Worm (Caenorhabditis elegans) whole organism, L4 larva: Measurements from ENCODE around the gene C08F8.3.
"Not testable (repeated sequence)": the region's sequence is repeated elsewhere in the genome, so short reads cannot be mapped to it uniquely, and the experiment has no call there.

Experiments
- F37D6.2 ChIP-seq: sonication (generic microtip); optimal IDR thresholded peaks from 2 replicates; lab custom pipeline; 2016; ENCODE audit warnings: mild to moderate bottlenecking, missing genetic modification characterization, missing compliant biosample characterization
- F49E8.2 ChIP-seq: sonication (generic microtip); optimal IDR thresholded peaks from 2 replicates; lab custom pipeline; 2016; ENCODE audit warnings: missing compliant biosample characterization, mild to moderate bottlenecking, missing genetic modification characterization, borderline replicate concordance
- T20F7.1 ChIP-seq: fragments of 200-800 bp; sonication (Bioruptor generic); optimal IDR thresholded peaks from 2 replicates; lab custom pipeline; 2018; ENCODE audit warnings: mild to moderate bottlenecking, missing genetic modification characterization, missing compliant biosample characterization
- T26A8.4 ChIP-seq: fragments of 200-800 bp; sonication (Bioruptor generic); IDR thresholded peaks from 2 replicates; pipeline ENCODE4 v1.3.6; 2022; ENCODE audit warnings: missing genetic modification characterization, missing compliant biosample characterization
- Y48G9A.11 ChIP-seq: fragments of 200-800 bp; sonication (Bioruptor generic); IDR thresholded peaks from 2 replicates; pipeline ENCODE4 v1.3.6; 2022; ENCODE audit warnings: missing genetic modification reagents, missing genetic modification characterization, missing compliant biosample characterization
- Y5F2A.4 ChIP-seq: fragments of 200-800 bp; sonication (Bioruptor generic); optimal IDR thresholded peaks from 2 replicates; lab custom pipeline; 2018; ENCODE audit warnings: mild to moderate bottlenecking, missing genetic modification characterization, missing compliant biosample characterization
- ZK337.2 ChIP-seq: fragments of 200-800 bp; sonication (Bioruptor generic); IDR thresholded peaks from 2 replicates; pipeline ENCODE4 v1.3.6; 2022; ENCODE audit warnings: missing genetic modification reagents, missing genetic modification characterization, missing compliant biosample characterization
- ama-1 ChIP-seq: fragments of 150-350 bp; optimal IDR thresholded peaks from 2 replicates; lab custom pipeline; 2014; ENCODE audit warnings: inconsistent platforms, mixed read lengths
- arid-1 ChIP-seq: fragments of 200-800 bp; sonication (Bioruptor generic); conservative IDR thresholded peaks from 2 replicates; pipeline ENCODE4 v1.3.6; 2022; ENCODE audit warnings: missing genetic modification reagents, missing genetic modification characterization, missing compliant biosample characterization
- ces-1 ChIP-seq: fragments of 150-350 bp; sonication (generic microtip); optimal IDR thresholded peaks from 4 replicates; lab custom pipeline; 2014; ENCODE audit warnings: missing biosample characterization, missing genetic modification reagents, missing genetic modification characterization
- ctbp-1 ChIP-seq: fragments of 200-800 bp; sonication (Bioruptor generic); IDR thresholded peaks from 2 replicates; pipeline ENCODE4 v1.3.6; 2022; ENCODE audit warnings: missing genetic modification reagents, missing genetic modification characterization, missing compliant biosample characterization
- daf-16 ChIP-seq, 3 experiments: sonication (generic microtip); optimal IDR thresholded peaks; 2 replicates each; lab custom pipeline; 2016 to 2017; ENCODE audit warnings: missing genetic modification characterization in 3 of 3, missing genetic modification reagents in 3 of 3, mild to moderate bottlenecking in 2 of 3, missing compliant biosample characterization in 2 of 3, missing biosample characterization in 1 of 3, moderate library complexity in 1 of 3
- dmd-9 ChIP-seq: fragments of 200-800 bp; sonication (Bioruptor generic); IDR thresholded peaks from 2 replicates; pipeline ENCODE4 v1.3.6; 2022; ENCODE audit warnings: missing genetic modification reagents, missing genetic modification characterization, missing compliant biosample characterization
- duxl-1 ChIP-seq: sonication (generic microtip); optimal IDR thresholded peaks from 2 replicates; lab custom pipeline; 2016; ENCODE audit warnings: mild to moderate bottlenecking, missing genetic modification characterization, moderate library complexity, missing compliant biosample characterization; ENCODE audit not compliant: poor library complexity
- dve-1 ChIP-seq: sonication (generic microtip); optimal IDR thresholded peaks from 2 replicates; lab custom pipeline; 2017; ENCODE audit warnings: antibody characterized with exemption, mild to moderate bottlenecking, missing genetic modification characterization, missing compliant biosample characterization; ENCODE audit not compliant: insufficient read depth
- hif-1 ChIP-seq, 2 experiments: sonication (generic microtip); optimal IDR thresholded peaks; 2 replicates each; lab custom pipeline; 2016 to 2017; ENCODE audit warnings: missing compliant biosample characterization in 2 of 2, missing genetic modification characterization in 2 of 2, missing genetic modification reagents in 2 of 2, missing genotype in 2 of 2, mild to moderate bottlenecking in 1 of 2
- hlh-11 ChIP-seq: fragments of 200-800 bp; sonication (Bioruptor generic); optimal IDR thresholded peaks from 2 replicates; lab custom pipeline; 2018; ENCODE audit warnings: mild to moderate bottlenecking, missing genetic modification characterization, missing compliant biosample characterization
- hmg-1.1 ChIP-seq: fragments of 200-800 bp; sonication (Bioruptor generic); IDR thresholded peaks from 2 replicates; pipeline ENCODE4 v1.3.6; 2022; ENCODE audit warnings: missing genetic modification reagents, missing genetic modification characterization, missing compliant biosample characterization
- lim-7 ChIP-seq: fragments of 200-800 bp; sonication (Bioruptor generic); IDR thresholded peaks from 2 replicates; pipeline ENCODE4 v1.3.6; 2022; ENCODE audit warnings: missing genetic modification characterization, missing compliant biosample characterization
- lin-1 ChIP-seq: fragments of 200-800 bp; sonication (Bioruptor generic); IDR thresholded peaks from 2 replicates; pipeline ENCODE4 v1.3.6; 2022; ENCODE audit warnings: missing genetic modification reagents, missing genetic modification characterization, missing compliant biosample characterization
- lin-13 ChIP-seq: fragments of 150-350 bp; optimal IDR thresholded peaks from 2 replicates; lab custom pipeline; 2014; ENCODE audit warnings: missing biosample characterization, missing genetic modification reagents, missing genetic modification characterization
- lin-29 ChIP-seq: fragments of 200-800 bp; sonication (Bioruptor generic); IDR thresholded peaks from 2 replicates; pipeline ENCODE4 v1.3.6; 2022; ENCODE audit warnings: missing genetic modification reagents, missing genetic modification characterization, missing compliant biosample characterization
- lin-38 ChIP-seq: fragments of 200-800 bp; sonication (Bioruptor generic); IDR thresholded peaks from 2 replicates; pipeline ENCODE4 v1.3.6; 2022; ENCODE audit warnings: missing genetic modification reagents, missing genetic modification characterization, missing compliant biosample characterization
- lir-3 ChIP-seq: sonication (generic microtip); optimal IDR thresholded peaks from 2 replicates; lab custom pipeline; 2016; ENCODE audit warnings: mild to moderate bottlenecking, missing genetic modification characterization, missing compliant biosample characterization
- madf-5 ChIP-seq, 2 experiments: fragments of 200-800 bp; sonication (Bioruptor generic); IDR thresholded peaks; 2 replicates each; pipeline ENCODE4 v1.3.6; 2022; ENCODE audit warnings: missing compliant biosample characterization in 2 of 2, missing genetic modification characterization in 2 of 2
- madf-9 ChIP-seq: fragments of 200-800 bp; sonication (Bioruptor generic); conservative IDR thresholded peaks from 2 replicates; pipeline ENCODE4 v1.3.6; 2022; ENCODE audit warnings: missing genetic modification reagents, missing genetic modification characterization, missing compliant biosample characterization
- mdl-1 ChIP-seq, 2 experiments: fragments of 150-350 bp in 1 of 2; sonication (generic microtip) in 1 of 2; optimal IDR thresholded peaks; 2 replicates each; lab custom pipeline; 2014 to 2017; ENCODE audit warnings: missing biosample characterization in 2 of 2, missing genetic modification characterization in 2 of 2
- mep-1 ChIP-seq: fragments of 150-350 bp; sonication (generic microtip); optimal IDR thresholded peaks from 3 replicates; lab custom pipeline; 2014; ENCODE audit warnings: missing biosample characterization, missing genetic modification characterization
- mes-2 ChIP-seq: sonication (generic microtip); optimal IDR thresholded peaks from 2 replicates; lab custom pipeline; 2016; ENCODE audit warnings: missing genotype, mild to moderate bottlenecking, missing genetic modification characterization, missing compliant biosample characterization; ENCODE audit not compliant: poor library complexity, severe bottlenecking
- mxl-2 ChIP-seq: fragments of 200-800 bp; sonication (Bioruptor generic); conservative IDR thresholded peaks from 2 replicates; pipeline ENCODE4 v1.3.6; 2022; ENCODE audit warnings: missing genetic modification reagents, missing genetic modification characterization, missing compliant biosample characterization
- nhr-41 ChIP-seq: fragments of 200-800 bp; sonication (Bioruptor generic); IDR thresholded peaks from 2 replicates; pipeline ENCODE4 v1.3.6; 2022; ENCODE audit warnings: missing genetic modification reagents, missing genetic modification characterization, missing compliant biosample characterization
- nhr-42 ChIP-seq: fragments of 200-800 bp; sonication (Bioruptor generic); IDR thresholded peaks from 2 replicates; pipeline ENCODE4 v1.3.6; 2022; ENCODE audit warnings: missing genetic modification characterization, missing compliant biosample characterization
- nhr-48 ChIP-seq: sonication (generic microtip); optimal IDR thresholded peaks from 2 replicates; lab custom pipeline; 2016; ENCODE audit warnings: mild to moderate bottlenecking, missing genetic modification characterization, missing compliant biosample characterization
- nhr-6 ChIP-seq: fragments of 150-350 bp; optimal IDR thresholded peaks from 2 replicates; lab custom pipeline; 2014; ENCODE audit warnings: missing biosample characterization, missing genetic modification characterization
- nhr-76 ChIP-seq: fragments of 150-350 bp; optimal IDR thresholded peaks from 2 replicates; lab custom pipeline; 2014; ENCODE audit warnings: missing biosample characterization, missing genetic modification characterization
- nhr-77 ChIP-seq: fragments of 150-350 bp; optimal IDR thresholded peaks from 2 replicates; lab custom pipeline; 2014; ENCODE audit warnings: missing biosample characterization, missing genetic modification characterization
- pha-4 ChIP-seq, 2 experiments: fragments of 150-350 bp in 1 of 2; fragments of 200-800 bp in 1 of 2; sonication (Bioruptor generic) in 1 of 2; IDR thresholded peaks in 1 of 2; optimal IDR thresholded peaks in 1 of 2; 2 replicates each; pipeline versions ENCODE4 v1.3.6 to Lab custom; 2014 to 2022; ENCODE audit warnings: missing genetic modification characterization in 2 of 2, missing genetic modification reagents in 2 of 2, missing biosample characterization in 1 of 2, missing compliant biosample characterization in 1 of 2
- php-3 ChIP-seq: fragments of 200-800 bp; sonication (Bioruptor generic); IDR thresholded peaks from 2 replicates; pipeline ENCODE4 v1.3.6; 2022; ENCODE audit warnings: missing genetic modification reagents, missing genetic modification characterization, missing compliant biosample characterization
- saeg-2 ChIP-seq: fragments of 200-800 bp; sonication (Bioruptor generic); IDR thresholded peaks from 2 replicates; pipeline ENCODE4 v1.3.6; 2022; ENCODE audit warnings: missing genetic modification reagents, missing genetic modification characterization, missing compliant biosample characterization
- set-16 ChIP-seq: fragments of 200-800 bp; sonication (Bioruptor generic); IDR thresholded peaks from 2 replicates; pipeline ENCODE4 v1.3.6; 2022; ENCODE audit warnings: missing genetic modification reagents, missing genetic modification characterization, missing compliant biosample characterization
- spr-1 ChIP-seq: sonication (generic microtip); optimal IDR thresholded peaks from 2 replicates; lab custom pipeline; 2016; ENCODE audit warnings: mild to moderate bottlenecking, missing genetic modification characterization, missing compliant biosample characterization
- tra-1 ChIP-seq: fragments of 200-800 bp; sonication (Bioruptor generic); IDR thresholded peaks from 2 replicates; pipeline ENCODE4 v1.3.6; 2022; ENCODE audit warnings: missing genetic modification reagents, missing genetic modification characterization, missing compliant biosample characterization
- unc-130 ChIP-seq: sonication (generic microtip); optimal IDR thresholded peaks from 2 replicates; lab custom pipeline; 2016; ENCODE audit warnings: missing genetic modification reagents, missing genetic modification characterization, missing compliant biosample characterization
- unc-62 ChIP-seq, 3 experiments: fragments of 150-350 bp in 1 of 3; sonication (generic microtip); optimal IDR thresholded peaks in 2 of 3; peaks in 1 of 3; 1 replicate in 1 of 3; 2 replicates in 2 of 3; lab custom pipeline; 2014 to 2017; ENCODE audit warnings: missing biosample characterization in 3 of 3, missing genetic modification characterization in 3 of 3, missing genetic modification reagents in 3 of 3, missing genotype in 1 of 3
- zfp-2 ChIP-seq: sonication (generic microtip); optimal IDR thresholded peaks from 2 replicates; lab custom pipeline; 2016; ENCODE audit warnings: mild to moderate bottlenecking, missing genetic modification characterization, missing compliant biosample characterization
- ztf-7 ChIP-seq: fragments of 150-350 bp; optimal IDR thresholded peaks from 2 replicates; lab custom pipeline; 2014; ENCODE audit warnings: missing biosample characterization, missing genetic modification characterization

Gene C08F8.3

DNA sequence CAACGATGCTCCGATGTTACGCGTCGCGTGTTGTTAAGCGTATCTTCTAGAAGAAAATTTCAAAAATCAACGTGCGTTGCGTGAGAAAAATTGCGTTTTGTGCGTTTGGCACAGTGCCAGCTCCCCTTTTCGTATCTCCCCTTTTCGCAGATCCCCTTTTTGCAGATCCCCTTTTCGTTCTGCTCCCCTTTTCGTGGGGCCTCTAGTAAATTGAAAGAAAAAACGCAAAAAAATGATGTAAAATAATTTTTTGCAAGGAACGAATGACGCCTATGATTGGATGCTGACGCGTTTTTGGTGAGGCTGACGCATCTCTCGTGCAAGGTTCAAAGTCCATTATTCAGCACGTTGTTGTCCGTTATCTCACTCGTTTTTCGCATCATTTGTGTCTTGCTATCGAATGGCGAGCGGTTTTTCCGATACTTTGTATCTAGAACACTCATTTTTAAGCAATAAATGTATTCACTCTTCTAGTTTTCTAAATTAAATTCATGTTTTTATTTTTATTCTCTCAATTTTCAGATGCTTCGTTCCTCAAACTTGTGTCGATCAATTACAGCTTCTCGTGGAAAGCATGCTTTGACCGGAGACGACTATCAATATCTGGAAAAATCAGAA is 24.4 kb downstream of the C08F8.3 start, which contains the start of gene cpt-2 (continued):
- peak; percentile 74 for TF ChIP-seq F37D6.2 (tag; lab: Kevin White, UChicago)
- peak; percentile 91 for TF ChIP-seq lin-38 (GFP tag; lab: Robert Waterston, UW)
- peak; percentile 92 for TF ChIP-seq dve-1 (tag; lab: Kevin White, UChicago)
- peak; percentile 88 for TF ChIP-seq ZK337.2 (GFP tag; lab: Robert Waterston, UW)
- peak; percentile 86 for TF ChIP-seq mep-1
- peak; percentile 83 for TF ChIP-seq hmg-1.1
- peak; percentile 93 for TF ChIP-seq T26A8.4 (GFP tag; lab: Robert Waterston, UW)
- peak; percentile 59; the same call in 1 of the 2 replicates for TF ChIP-seq lim-7
- TF ChIP-seq duxl-1: peak; percentile 76
- peak; percentile 91 for TF ChIP-seq dmd-9 (GFP tag; lab: Robert Waterston, UW)
- peak; percentile 40; the same call in 1 of the 2 replicates for TF ChIP-seq set-16 (GFP tag; lab: Robert Waterston, UW)
- peak; percentile 68; the same call in 1 of the 2 replicates for TF ChIP-seq madf-9 (GFP tag; lab: Robert Waterston, UW)
- peak; percentile 85 for TF ChIP-seq hlh-11 (tag; lab: Kevin White, UChicago)
- TF ChIP-seq ztf-7: peak; percentile 67
- peak; percentile 91 for TF ChIP-seq nhr-77
- TF ChIP-seq zfp-2: peak; percentile 32
- TF ChIP-seq daf-16 (GFP tag; optimal IDR thresholded peaks at IDR 0.05; lab: Kevin White, UChicago): peak; percentile 13 to 73
- TF ChIP-seq daf-16 (tag; optimal IDR thresholded peaks at IDR 0.05; lab: Kevin White, UChicago): peak; percentile 77
- peak; percentile 91 for TF ChIP-seq ctbp-1
- TF ChIP-seq lin-13 (GFP tag; lab: Kevin White, UChicago): peak; percentile 57
- peak; percentile 5 to 77 for TF ChIP-seq mdl-1 (tag; optimal IDR thresholded peaks at IDR 0.05; lab: Kevin White, UChicago)
- peak; percentile 90 for TF ChIP-seq arid-1 (GFP tag; lab: Robert Waterston, UW)
- peak; percentile 75; the same call in 1 of the 2 replicates for TF ChIP-seq pha-4 (GFP tag; IDR thresholded peaks at IDR 0.05; lab: Robert Waterston, UW)
- not testable (repeated sequence) for TF ChIP-seq pha-4 (tag; optimal IDR thresholded peaks at IDR 0.05; lab: Kevin White, UChicago)
- TF ChIP-seq tra-1: peak; percentile 90
- peak; percentile 25 for TF ChIP-seq nhr-6
- TF ChIP-seq T20F7.1: peak; percentile 79
- peak; percentile 46 for TF ChIP-seq unc-130 (GFP tag; lab: Kevin White, UChicago)
- peak; percentile 77 for TF ChIP-seq lin-1 (GFP tag; lab: Robert Waterston, UW)
- peak; percentile 45; the same call in 1 of the 2 replicates for TF ChIP-seq nhr-41 (GFP tag; lab: Robert Waterston, UW)
- TF ChIP-seq nhr-42: peak; percentile 87
- peak; percentile 92 for TF ChIP-seq mes-2 (tag; lab: Kevin White, UChicago)
- TF ChIP-seq Y48G9A.11: peak; percentile 90
- TF ChIP-seq madf-5 (GFP tag; IDR thresholded peaks at IDR 0.05; lab: Robert Waterston, UW): 0 out of 4 replicates have a peak, but pooled peaks of 1 of the 2 experiments have one; percentile 58
- TF ChIP-seq lin-29 (GFP tag; lab: Robert Waterston, UW): peak; percentile 79
- peak; percentile 65 for TF ChIP-seq spr-1 (tag; lab: Kevin White, UChicago)
- TF ChIP-seq saeg-2 (GFP tag; lab: Robert Waterston, UW): 0 out of 2 replicates have a peak, but pooled peaks have one; percentile 43
- TF ChIP-seq F49E8.2 (tag; lab: Kevin White, UChicago): peak; percentile 61

DNA sequence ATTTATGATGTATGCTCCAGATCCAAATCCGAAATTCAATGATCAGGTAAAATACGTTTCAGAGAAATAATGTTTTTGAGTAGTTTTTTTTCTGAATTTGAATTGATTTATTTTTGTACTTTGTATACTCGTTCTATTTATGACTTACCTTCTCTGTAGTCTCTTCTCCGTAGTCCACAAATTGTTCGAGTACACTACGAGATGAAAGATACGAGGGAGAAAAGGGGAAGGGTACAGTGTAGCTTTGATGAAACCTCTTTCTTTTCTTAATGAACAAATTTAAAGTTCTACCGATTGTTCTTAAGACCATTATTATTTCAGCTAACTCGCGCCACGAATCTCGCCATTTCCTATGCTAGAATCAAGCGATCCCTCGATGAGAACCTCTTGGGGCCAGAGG is 25.2 kb downstream of the C08F8.3 start:
- TF ChIP-seq nhr-6: no peak
- no peak for TF ChIP-seq hmg-1.1
- no peak for TF ChIP-seq Y5F2A.4 (GFP tag; lab: Kevin White, UChicago)
- no peak for TF ChIP-seq hif-1 (tag; optimal IDR thresholded peaks at IDR 0.05; lab: Kevin White, UChicago)
- peak; percentile 27 for TF ChIP-seq nhr-77
- TF ChIP-seq dve-1 (tag; lab: Kevin White, UChicago): peak; percentile 30
- TF ChIP-seq daf-16 (GFP tag; optimal IDR thresholded peaks at IDR 0.05; lab: Kevin White, UChicago): no peak
- peak; percentile 41 for TF ChIP-seq daf-16 (tag; optimal IDR thresholded peaks at IDR 0.05; lab: Kevin White, UChicago)
- no peak for TF ChIP-seq ces-1 (GFP tag; lab: Kevin White, UChicago)
- no peak for TF ChIP-seq T26A8.4 (GFP tag; lab: Robert Waterston, UW)
- no peak for TF ChIP-seq nhr-76 (tag; lab: Kevin White, UChicago)
- no peak for TF ChIP-seq set-16 (GFP tag; lab: Robert Waterston, UW)
- TF ChIP-seq php-3 (GFP tag; lab: Robert Waterston, UW): no peak
- no peak for TF ChIP-seq hlh-11 (tag; lab: Kevin White, UChicago)
- TF ChIP-seq ama-1 (lab: Kevin White, UChicago): no peak
- TF ChIP-seq mxl-2 (GFP tag; lab: Robert Waterston, UW): no peak
- no peak for TF ChIP-seq nhr-48 (tag; lab: Kevin White, UChicago)
- TF ChIP-seq unc-62 (GFP tag; optimal IDR thresholded peaks at IDR 0.05 in 1 of 2; lab: Kevin White, UChicago): peak in 1 of 2 experiments; percentile 67
- TF ChIP-seq unc-62 (tag; optimal IDR thresholded peaks at IDR 0.05; lab: Kevin White, UChicago): no peak
- TF ChIP-seq arid-1 (GFP tag; lab: Robert Waterston, UW): no peak
- TF ChIP-seq lir-3 (tag; lab: Kevin White, UChicago): no peak
